Fruit fly (Drosophila melanogaster) whole organism, adult: ENCODE results near the gene Dhod.

Source experiments
- Clk ChIP-seq: fragments of 200-800 bp; sonication (Bioruptor generic); optimal IDR thresholded peaks from 2 replicates; lab custom pipeline; 2017; ENCODE audit warnings: missing biosample characterization, missing genetic modification characterization
- Mnt ChIP-seq: fragments of 200-800 bp; sonication (Bioruptor generic); optimal IDR thresholded peaks from 2 replicates; lab custom pipeline; 2016; ENCODE audit warnings: missing biosample characterization, mild to moderate bottlenecking, missing genetic modification characterization
- pad ChIP-seq: fragments of 200-800 bp; sonication (Bioruptor generic); optimal IDR thresholded peaks from 3 replicates; lab custom pipeline; 2017; ENCODE audit warnings: missing biosample characterization, missing genetic modification characterization, mild to moderate bottlenecking, moderate library complexity, missing genetic modification reagents
- tj ChIP-seq: fragments of 200-800 bp; sonication (Bioruptor generic); optimal IDR thresholded peaks from 3 replicates; lab custom pipeline; 2017; ENCODE audit warnings: missing biosample characterization, mild to moderate bottlenecking, missing genetic modification characterization, moderate library complexity

- TF ChIP-seq pad (GFP tag; lab: Kevin White, UChicago) (no peak), tj (GFP tag; lab: Kevin White, UChicago) (no peak), Mnt (GFP tag; lab: Kevin White, UChicago) (no peak), Clk (no peak)
These were observed 14.9 kb upstream of the Dhod start, which contains the start of gene CG8036 for dm6 chr3R:8667568-8667967.
